Fruit fly (Drosophila melanogaster) whole organism, embryonic: ENCODE data around the gene mat.

ENCODE experiments used
- Blimp-1 ChIP-seq: fragments of 200-800 bp; sonication (Bioruptor generic); optimal IDR thresholded peaks from 3 replicates; lab custom pipeline; 2018; ENCODE audit warnings: missing biosample characterization, missing genetic modification characterization, mild to moderate bottlenecking, moderate library complexity, missing genetic modification reagents
- CG10267 ChIP-seq: fragments of 200-800 bp; sonication (Bioruptor generic); optimal IDR thresholded peaks from 2 replicates; lab custom pipeline; 2018; ENCODE audit warnings: missing biosample characterization, mild to moderate bottlenecking, missing genetic modification characterization, moderate library complexity
- CG10979 ChIP-seq: fragments of 200-800 bp; sonication (Bioruptor generic); optimal IDR thresholded peaks from 2 replicates; lab custom pipeline; 2018; ENCODE audit warnings: missing biosample characterization, mild to moderate bottlenecking, missing genetic modification characterization, moderate library complexity
- CG11085 ChIP-seq: fragments of 200-800 bp; sonication (Bioruptor generic); IDR thresholded peaks from 2 replicates; pipeline ENCODE4 v1.3.6; 2022; ENCODE audit warnings: missing biosample characterization, missing genetic modification characterization
- CG12104 ChIP-seq: fragments of 200-800 bp; sonication (Bioruptor generic); optimal IDR thresholded peaks from 3 replicates; lab custom pipeline; 2016; ENCODE audit warnings: missing biosample characterization, missing genetic modification characterization
- CG12769 ChIP-seq: fragments of 200-800 bp; sonication (Bioruptor generic); optimal IDR thresholded peaks from 2 replicates; lab custom pipeline; 2019; ENCODE audit warnings: missing biosample characterization, mild to moderate bottlenecking, missing genetic modification characterization, moderate library complexity
- CG13287 ChIP-seq: fragments of 200-800 bp; sonication (Bioruptor generic); IDR thresholded peaks from 2 replicates; pipeline ENCODE4 v1.3.6; 2022; ENCODE audit warnings: missing biosample characterization, missing genetic modification characterization; ENCODE audit not compliant: partially characterized antibody
- CG14710 ChIP-seq: fragments of 200-800 bp; sonication (Bioruptor generic); optimal IDR thresholded peaks from 3 replicates; lab custom pipeline; 2019; ENCODE audit warnings: missing biosample characterization, mild to moderate bottlenecking, missing genetic modification characterization, moderate library complexity
- CG15011 ChIP-seq: fragments of 200-800 bp; sonication (Bioruptor generic); optimal IDR thresholded peaks from 3 replicates; lab custom pipeline; 2018; ENCODE audit warnings: missing biosample characterization, mild to moderate bottlenecking, missing genetic modification characterization
- CG17385 ChIP-seq: fragments of 200-800 bp; sonication (Bioruptor generic); optimal IDR thresholded peaks from 3 replicates; lab custom pipeline; 2018; ENCODE audit warnings: missing biosample characterization, mild to moderate bottlenecking, missing genetic modification characterization
- CG17612 ChIP-seq: fragments of 200-800 bp; sonication (Bioruptor generic); IDR thresholded peaks from 2 replicates; pipeline ENCODE4 v1.3.6; 2022; ENCODE audit warnings: missing biosample characterization, missing genetic modification characterization
- CG18262 ChIP-seq: fragments of 200-800 bp; optimal IDR thresholded peaks from 3 replicates; lab custom pipeline; 2019; ENCODE audit warnings: missing biosample characterization, mild to moderate bottlenecking, missing genetic modification characterization, moderate library complexity
- CG18476 ChIP-seq: fragments of 200-800 bp; sonication (Bioruptor generic); optimal IDR thresholded peaks from 2 replicates; lab custom pipeline; 2016; ENCODE audit warnings: missing biosample characterization, mild to moderate bottlenecking, missing genetic modification characterization
- CG2678 ChIP-seq: fragments of 200-800 bp; sonication (Bioruptor generic); optimal IDR thresholded peaks from 3 replicates; lab custom pipeline; 2019; ENCODE audit warnings: missing biosample characterization, mild to moderate bottlenecking, missing genetic modification characterization, moderate library complexity
- CG2712 ChIP-seq: fragments of 200-800 bp; optimal IDR thresholded peaks from 3 replicates; lab custom pipeline; 2019; ENCODE audit warnings: missing biosample characterization, mild to moderate bottlenecking, missing genetic modification characterization, moderate library complexity
- CG32532 ChIP-seq: fragments of 200-800 bp; sonication (Bioruptor generic); IDR thresholded peaks from 2 replicates; pipeline ENCODE4 v1.3.6; 2022; ENCODE audit warnings: missing biosample characterization, missing genetic modification characterization
- CG4730 ChIP-seq: fragments of 200-800 bp; sonication (Bioruptor generic); IDR thresholded peaks from 2 replicates; pipeline ENCODE4 v1.3.6; 2022; ENCODE audit warnings: missing biosample characterization, missing genetic modification characterization
- CG6654 ChIP-seq: fragments of 200-800 bp; sonication (Bioruptor generic); optimal IDR thresholded peaks from 2 replicates; lab custom pipeline; 2017; ENCODE audit warnings: missing biosample characterization, mild to moderate bottlenecking, missing genetic modification characterization
- CG7839 ChIP-seq: fragments of 200-800 bp; sonication (Bioruptor generic); optimal IDR thresholded peaks from 3 replicates; lab custom pipeline; 2018; ENCODE audit warnings: missing biosample characterization, mild to moderate bottlenecking, missing genetic modification characterization, moderate library complexity
- CG9215 ChIP-seq: fragments of 200-800 bp; sonication (Bioruptor generic); IDR thresholded peaks from 2 replicates; pipeline ENCODE4 v1.3.6; 2022; ENCODE audit warnings: missing biosample characterization, missing genetic modification characterization
- CG9727 ChIP-seq: fragments of 200-800 bp; sonication (Bioruptor generic); optimal IDR thresholded peaks from 3 replicates; lab custom pipeline; 2017; ENCODE audit warnings: missing biosample characterization, mild to moderate bottlenecking, missing genetic modification characterization
- CoRest ChIP-seq: fragments of 200-800 bp; sonication (Bioruptor generic); optimal IDR thresholded peaks from 3 replicates; lab custom pipeline; 2018; ENCODE audit warnings: missing biosample characterization, mild to moderate bottlenecking, missing genetic modification characterization, moderate library complexity
- Fer1 ChIP-seq: fragments of 200-800 bp; sonication (Bioruptor generic); optimal IDR thresholded peaks from 2 replicates; lab custom pipeline; 2017; ENCODE audit warnings: missing biosample characterization, mild to moderate bottlenecking, missing genetic modification characterization
- Gug ChIP-seq: fragments of 200-800 bp; sonication (Bioruptor generic); IDR thresholded peaks from 4 replicates; pipeline ENCODE4 v1.3.6; 2022; ENCODE audit warnings: missing biosample characterization, missing genetic modification characterization
- Jarid2 ChIP-seq: fragments of 200-800 bp; sonication (Bioruptor generic); optimal IDR thresholded peaks from 3 replicates; lab custom pipeline; 2017; ENCODE audit warnings: mild to moderate bottlenecking, missing biosample characterization, missing genetic modification reagents, missing genetic modification characterization
- Ptx1 ChIP-seq: fragments of 200-800 bp; sonication (Bioruptor generic); IDR thresholded peaks from 2 replicates; pipeline ENCODE4 v1.3.6; 2022; ENCODE audit warnings: missing biosample characterization, missing genetic modification characterization
- Rfx ChIP-seq: fragments of 200-800 bp; sonication (Bioruptor generic); IDR thresholded peaks from 2 replicates; pipeline ENCODE4 v1.3.6; 2022; ENCODE audit warnings: missing biosample characterization, missing genetic modification characterization
- Sox100B ChIP-seq: fragments of 200-800 bp; sonication (Bioruptor generic); optimal IDR thresholded peaks from 3 replicates; lab custom pipeline; 2018; ENCODE audit warnings: missing biosample characterization, mild to moderate bottlenecking, missing genetic modification characterization
- Sox102F ChIP-seq: fragments of 200-800 bp; sonication (Bioruptor generic); optimal IDR thresholded peaks from 2 replicates; lab custom pipeline; 2018; ENCODE audit warnings: missing biosample characterization, mild to moderate bottlenecking, missing genetic modification characterization, moderate library complexity
- Trl ChIP-seq, 3 experiments: fragments of >200 bp in 2 of 3; fragments of 200-800 bp in 1 of 3; sonication (Bioruptor generic) in 1 of 3; optimal IDR thresholded peaks; 2 replicates in 1 of 3; 3 replicates in 2 of 3; lab custom pipeline; 2016 to 2017; ENCODE audit warnings: missing biosample characterization in 1 of 3, missing genetic modification characterization in 1 of 3
- btn ChIP-seq: fragments of 200-800 bp; sonication (Bioruptor generic); optimal IDR thresholded peaks from 2 replicates; lab custom pipeline; 2016; ENCODE audit warnings: missing biosample characterization, missing genetic modification characterization
- chif ChIP-seq, 2 experiments: fragments of 200-800 bp; sonication (Bioruptor generic); optimal IDR thresholded peaks; 3 replicates each; lab custom pipeline; 2016; ENCODE audit warnings: missing biosample characterization in 2 of 2, missing genetic modification characterization in 2 of 2
- croc ChIP-seq: fragments of 200-800 bp; sonication (Bioruptor generic); conservative IDR thresholded peaks from 3 replicates; pipeline ENCODE4 v1.3.6; 2022; ENCODE audit warnings: missing biosample characterization, missing genetic modification characterization
- dmrt99B ChIP-seq: fragments of 200-800 bp; sonication (Bioruptor generic); optimal IDR thresholded peaks from 2 replicates; lab custom pipeline; 2018; ENCODE audit warnings: missing biosample characterization, mild to moderate bottlenecking, missing genetic modification characterization, moderate library complexity
- dysf ChIP-seq: fragments of 200-800 bp; sonication (Bioruptor generic); IDR thresholded peaks from 3 replicates; pipeline ENCODE4 v1.3.6; 2022; ENCODE audit warnings: missing biosample characterization, missing genetic modification characterization
- en ChIP-seq: fragments of 200-800 bp; sonication (Bioruptor generic); optimal IDR thresholded peaks from 2 replicates; lab custom pipeline; 2016; ENCODE audit warnings: missing biosample characterization, missing genetic modification characterization
- gem ChIP-seq: fragments of 200-800 bp; sonication (Bioruptor generic); optimal IDR thresholded peaks from 2 replicates; lab custom pipeline; 2019; ENCODE audit warnings: missing biosample characterization, mild to moderate bottlenecking, missing genetic modification characterization, moderate library complexity
- grau ChIP-seq: fragments of 200-800 bp; optimal IDR thresholded peaks from 3 replicates; lab custom pipeline; 2019; ENCODE audit warnings: missing biosample characterization, mild to moderate bottlenecking, missing genetic modification characterization, moderate library complexity
- jigr1 ChIP-seq: fragments of 200-800 bp; sonication (Bioruptor generic); IDR thresholded peaks from 3 replicates; pipeline ENCODE4 v1.3.6; 2022; ENCODE audit warnings: missing biosample characterization, missing genetic modification characterization
- lilli ChIP-seq: fragments of 200-800 bp; sonication (Bioruptor generic); optimal IDR thresholded peaks from 3 replicates; lab custom pipeline; 2016; ENCODE audit warnings: missing biosample characterization, missing genetic modification characterization
- scrt ChIP-seq: fragments of 200-800 bp; sonication (Bioruptor generic); optimal IDR thresholded peaks from 2 replicates; lab custom pipeline; 2018; ENCODE audit warnings: missing biosample characterization, mild to moderate bottlenecking, missing genetic modification characterization, moderate library complexity
- sima ChIP-seq: fragments of 200-800 bp; sonication (Bioruptor generic); optimal IDR thresholded peaks from 2 replicates; lab custom pipeline; 2016; ENCODE audit warnings: missing biosample characterization, missing genetic modification characterization
- sisA ChIP-seq: fragments of 200-800 bp; sonication (Bioruptor generic); IDR thresholded peaks from 2 replicates; pipeline ENCODE4 v1.3.6; 2022; ENCODE audit warnings: missing biosample characterization, missing genetic modification characterization
- ssp ChIP-seq: fragments of 200-800 bp; sonication (Bioruptor generic); IDR thresholded peaks from 2 replicates; pipeline ENCODE4 v1.3.6; 2022; ENCODE audit warnings: missing biosample characterization, missing genetic modification characterization
- stc ChIP-seq: fragments of 200-800 bp; sonication (Bioruptor generic); IDR thresholded peaks from 2 replicates; pipeline ENCODE4 v1.3.6; 2022; ENCODE audit warnings: missing biosample characterization, missing genetic modification characterization
- sug ChIP-seq: fragments of 200-800 bp; optimal IDR thresholded peaks from 2 replicates; lab custom pipeline; 2019; ENCODE audit warnings: missing biosample characterization, mild to moderate bottlenecking, missing genetic modification characterization, moderate library complexity
- tap ChIP-seq: fragments of 200-800 bp; optimal IDR thresholded peaks from 3 replicates; lab custom pipeline; 2019; ENCODE audit warnings: missing biosample characterization, mild to moderate bottlenecking, missing genetic modification characterization, moderate library complexity
- vvl ChIP-seq: fragments of 200-800 bp; sonication (Bioruptor generic); IDR thresholded peaks from 2 replicates; pipeline ENCODE4 v1.3.6; 2022; ENCODE audit warnings: missing biosample characterization, missing genetic modification characterization

The mat gene

dm6 chr3L:882236-882891 is 20.3 kb upstream of the mat start (continued):
- TF ChIP-seq Ptx1 (GFP tag; lab: Robert Waterston, UW): peak; percentile 57
- peak; percentile 20 for TF ChIP-seq Sox100B (GFP tag; lab: Kevin White, UChicago)
- peak; percentile 48; the same call in 1 of the 3 replicates for TF ChIP-seq dysf
- no peak for TF ChIP-seq jigr1 (GFP tag; lab: Robert Waterston, UW)
- TF ChIP-seq CG32532: 0 out of 2 replicates have a peak, but pooled peaks have one; percentile 8
- peak; percentile 40 for TF ChIP-seq CG10979 (tag; lab: Kevin White, UChicago)
- no peak for TF ChIP-seq CG18476 (GFP tag; lab: Kevin White, UChicago)
- no peak for TF ChIP-seq CG12769 (tag; lab: Kevin White, UChicago)
- no peak for TF ChIP-seq chif (GFP tag; optimal IDR thresholded peaks at IDR 0.05; lab: Kevin White, UChicago)
- peak; percentile 2 for TF ChIP-seq CG14710
- TF ChIP-seq CG18262: peak; percentile 45
- no peak for TF ChIP-seq Sox102F
- no peak for TF ChIP-seq Gug
- TF ChIP-seq sisA: peak; percentile 20; the same call in 1 of the 2 replicates
- no peak for TF ChIP-seq lilli (GFP tag; lab: Kevin White, UChicago)
- TF ChIP-seq gem (tag; lab: Kevin White, UChicago): peak; percentile 54
- no peak for TF ChIP-seq sug (tag; lab: Kevin White, UChicago)
- TF ChIP-seq CG17612: no peak
- TF ChIP-seq tap (tag; lab: Kevin White, UChicago): peak; percentile 50
- TF ChIP-seq croc (GFP tag; lab: Robert Waterston, UW): no peak
- TF ChIP-seq Rfx (GFP tag; lab: Robert Waterston, UW): peak; percentile 33
- no peak for TF ChIP-seq Trl (optimal IDR thresholded peaks at IDR 0.05; lab: Kevin White, UChicago)
- TF ChIP-seq Trl (GFP tag; optimal IDR thresholded peaks at IDR 0.05; lab: Kevin White, UChicago): no peak
- TF ChIP-seq Fer1 (GFP tag; lab: Kevin White, UChicago): peak; percentile 16
- TF ChIP-seq CG9727 (GFP tag; lab: Kevin White, UChicago): peak; percentile 44
- no peak for TF ChIP-seq CG15011 (GFP tag; lab: Kevin White, UChicago)
- TF ChIP-seq CG12104 (GFP tag; lab: Kevin White, UChicago): peak; percentile 18
- no peak for TF ChIP-seq vvl (GFP tag; lab: Robert Waterston, UW)
- TF ChIP-seq en (GFP tag; lab: Kevin White, UChicago): no peak
- TF ChIP-seq CG9215 (GFP tag; lab: Robert Waterston, UW): no peak
- no peak for TF ChIP-seq ssp (GFP tag; lab: Robert Waterston, UW)
- peak; percentile 71 for TF ChIP-seq scrt
- TF ChIP-seq CG7839 (tag; lab: Kevin White, UChicago): peak; percentile 58
- TF ChIP-seq sima: no peak
- 0 out of 2 replicates have a peak, but pooled peaks have one; percentile 0 for TF ChIP-seq CG13287 (GFP tag; lab: Robert Waterston, UW)
- TF ChIP-seq CG4730 (GFP tag; lab: Robert Waterston, UW): no peak
- TF ChIP-seq CG11085 (GFP tag; lab: Robert Waterston, UW): no peak
- no peak for TF ChIP-seq CG17385 (GFP tag; lab: Kevin White, UChicago)
- peak; percentile 70 for TF ChIP-seq CG2678 (tag; lab: Kevin White, UChicago)
- TF ChIP-seq btn (GFP tag; lab: Kevin White, UChicago): no peak
- TF ChIP-seq Blimp-1 (GFP tag; lab: Kevin White, UChicago): peak; percentile 54
- TF ChIP-seq CG2712 (tag; lab: Kevin White, UChicago): peak; percentile 57
- TF ChIP-seq CG6654 (GFP tag; lab: Kevin White, UChicago): peak; percentile 15
- TF ChIP-seq CG10267 (tag; lab: Kevin White, UChicago): peak; percentile 22
- peak; percentile 42 for TF ChIP-seq grau (tag; lab: Kevin White, UChicago)
- TF ChIP-seq stc (GFP tag; lab: Robert Waterston, UW): peak; percentile 49; the same call in 1 of the 2 replicates
- TF ChIP-seq Jarid2 (GFP tag; lab: Kevin White, UChicago): no peak
- TF ChIP-seq dmrt99B (tag; lab: Kevin White, UChicago): peak; percentile 58
- no peak for TF ChIP-seq CoRest (tag; lab: Kevin White, UChicago)
